Fruit fly (Drosophila melanogaster) whole organism: ENCODE measurements around the gene smo.

Source experiments
- EcR ChIP-seq, 2 experiments: fragments of >200 bp; optimal IDR thresholded peaks; 2 replicates each; lab custom pipeline; 2017; ENCODE audit warnings: missing biosample characterization in 2 of 2, missing genetic modification characterization in 2 of 2, missing genetic modification reagents in 2 of 2
- psq ChIP-seq: fragments of >200 bp; optimal IDR thresholded peaks from 2 replicates; lab custom pipeline; 2017

DNA sequence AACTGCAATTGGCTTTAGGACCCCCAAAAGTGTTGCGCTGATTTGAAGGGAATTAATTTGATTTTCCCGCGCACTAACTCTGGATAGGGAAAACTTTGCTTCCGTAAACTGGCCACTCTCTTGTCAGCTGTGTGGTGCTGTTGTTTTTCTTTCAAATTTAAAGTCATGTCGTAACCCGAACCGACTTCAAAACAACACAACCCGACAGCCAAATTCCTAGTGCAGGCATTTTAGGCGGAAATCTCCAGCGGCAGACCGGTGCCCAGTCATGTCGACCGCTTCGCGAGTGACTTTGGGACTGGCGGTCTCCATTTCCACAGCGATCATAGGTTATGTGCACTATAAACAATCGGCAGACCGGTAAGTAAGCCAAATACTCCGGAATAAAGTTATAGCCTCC lies 14.9 kb downstream of the smo start, which contains the start of gene CG11562:
- no peak for TF ChIP-seq psq (lab: Kevin White, UChicago)
- no peak for TF ChIP-seq EcR (GFP tag; optimal IDR thresholded peaks at IDR 0.05; lab: Kevin White, UChicago)
